Worm (Caenorhabditis elegans): ENCODE measurements around the gene wdr-60.

wdr-60 gene

DNA sequence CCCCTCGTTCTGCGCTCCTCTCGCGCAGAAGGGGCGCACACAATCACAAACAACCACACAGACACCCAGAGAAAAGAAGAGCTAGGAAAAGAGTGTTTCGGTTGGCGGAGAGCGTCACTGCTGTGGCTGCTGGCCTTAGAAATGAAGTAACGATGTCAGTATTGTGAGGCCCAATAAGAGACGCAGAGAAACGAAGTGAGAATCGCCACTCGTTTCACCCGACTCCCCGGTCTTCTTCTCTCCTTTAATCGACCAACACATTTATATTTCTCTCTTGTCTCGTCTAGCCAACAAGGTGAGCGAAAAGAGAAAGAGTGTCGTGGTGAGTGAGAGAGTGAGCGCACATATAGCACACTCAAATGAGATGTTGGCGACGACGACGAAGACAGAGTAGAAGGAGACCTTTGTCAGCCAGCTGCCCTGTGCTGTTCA is 26.9 kb downstream of the wdr-60 start (continued):
- no peak for TF ChIP-seq efl-3 (GFP tag; optimal IDR thresholded peaks at IDR 0.05)
- TF ChIP-seq lin-35 (GFP tag; optimal IDR thresholded peaks at IDR 0.05) = peak; percentile 71 to 83
- TF ChIP-seq lin-14 (GFP tag; optimal IDR thresholded peaks at IDR 0.05) = peak; percentile 98
- TF ChIP-seq irx-1 (tag; optimal IDR thresholded peaks at IDR 0.05) = peak; percentile 59
- TF ChIP-seq fkh-10 (GFP tag; optimal IDR thresholded peaks at IDR 0.05) = peak; percentile 92
- peak; percentile 24 for TF ChIP-seq C04F5.9 (tag; optimal IDR thresholded peaks at IDR 0.05)
- peak; percentile 57 for TF ChIP-seq ceh-8 (GFP tag; optimal IDR thresholded peaks at IDR 0.05)
- TF ChIP-seq aha-1 (tag; optimal IDR thresholded peaks at IDR 0.05) = no peak
- peak; percentile 86 for TF ChIP-seq aly-2 (tag; optimal IDR thresholded peaks at IDR 0.05)
- peak; percentile 73 for TF ChIP-seq ztf-4 (tag; optimal IDR thresholded peaks at IDR 0.05)
- peak; percentile 55; the same call in 1 of the 2 replicates for TF ChIP-seq ceh-88 (GFP tag; IDR thresholded peaks at IDR 0.05)
- TF ChIP-seq tbx-2 (tag; optimal IDR thresholded peaks at IDR 0.05) = peak; percentile 96
- peak; percentile 44 for TF ChIP-seq elt-2 (tag; optimal IDR thresholded peaks at IDR 0.05)
- peak; percentile 71 for TF ChIP-seq rnt-1 (tag; optimal IDR thresholded peaks at IDR 0.05)
- TF ChIP-seq mef-2 (tag; optimal IDR thresholded peaks at IDR 0.05) = peak; percentile 73
- peak; percentile 84 for TF ChIP-seq nhr-19 (GFP tag; conservative IDR thresholded peaks at IDR 0.05)
- peak; percentile 97 for TF ChIP-seq mep-1 (tag; optimal IDR thresholded peaks at IDR 0.05)
- no peak for TF ChIP-seq ceh-90 (tag; optimal IDR thresholded peaks at IDR 0.05)
- TF ChIP-seq lin-39 (tag; optimal IDR thresholded peaks at IDR 0.05) = peak; percentile 53
- TF ChIP-seq nhr-84 (tag; optimal IDR thresholded peaks at IDR 0.05) = no peak
- TF ChIP-seq unc-130 (tag; optimal IDR thresholded peaks at IDR 0.05) = peak; percentile 48
- TF ChIP-seq ceh-63 (GFP tag; optimal IDR thresholded peaks at IDR 0.05) = no peak
- peak; percentile 88 for TF ChIP-seq blmp-1 (tag; optimal IDR thresholded peaks at IDR 0.05)
- TF ChIP-seq pag-3 (tag; optimal IDR thresholded peaks at IDR 0.05; ENCODE audit: borderline replicate concordance, insufficient read depth) = no peak
- peak; percentile 81 to 82 for TF ChIP-seq efl-1 (optimal IDR thresholded peaks at IDR 0.05)
- TF ChIP-seq efl-1 (GFP tag; optimal IDR thresholded peaks at IDR 0.05 in 1 of 2) = peak; percentile 54 to 95
- peak; percentile 73 for TF ChIP-seq dsc-1 (tag; optimal IDR thresholded peaks at IDR 0.05)
- TF ChIP-seq nhr-77 (tag; optimal IDR thresholded peaks at IDR 0.05) = peak; percentile 92
- peak; percentile 54 for TF ChIP-seq sox-4 (tag; optimal IDR thresholded peaks at IDR 0.05)
- peak; percentile 75 for TF ChIP-seq snpc-4 (tag; optimal IDR thresholded peaks at IDR 0.05)
- no peak for TF ChIP-seq nhr-76 (tag; optimal IDR thresholded peaks at IDR 0.05)
- TF ChIP-seq nhr-12 (tag; optimal IDR thresholded peaks at IDR 0.05) = no peak
- peak; percentile 75 for TF ChIP-seq nhr-90 (tag; optimal IDR thresholded peaks at IDR 0.05; ENCODE audit: poor library complexity)
- TF ChIP-seq nhr-85 (tag) = peak; percentile 84
- peak; percentile 74 for TF ChIP-seq nhr-237 (tag; optimal IDR thresholded peaks at IDR 0.05)
- TF ChIP-seq sptf-1 (tag; optimal IDR thresholded peaks at IDR 0.05) = no peak
- peak; percentile 88 for TF ChIP-seq nhr-47 (tag; optimal IDR thresholded peaks at IDR 0.05)
- peak; percentile 57 to 83 (median 80) for TF ChIP-seq ceh-82 (tag; optimal IDR thresholded peaks at IDR 0.05)
- TF ChIP-seq zag-1 (tag; optimal IDR thresholded peaks at IDR 0.05) = peak; percentile 77
- TF ChIP-seq nhr-71 (tag; optimal IDR thresholded peaks at IDR 0.05) = peak; percentile 94
- peak; percentile 15 for TF ChIP-seq ama-1 (optimal IDR thresholded peaks at IDR 0.05)
- TF ChIP-seq hlh-4 (tag; optimal IDR thresholded peaks at IDR 0.05) = no peak
- TF ChIP-seq fos-1 (tag; optimal IDR thresholded peaks at IDR 0.05) = peak; percentile 88
- TF ChIP-seq fkh-8 (tag; optimal IDR thresholded peaks at IDR 0.05) = peak; percentile 90
- TF ChIP-seq hlh-17 (GFP tag; optimal IDR thresholded peaks at IDR 0.05; ENCODE audit: borderline replicate concordance) = no peak
- peak in 1 of 2 experiments; percentile 82 for TF ChIP-seq egl-27 (tag; optimal IDR thresholded peaks at IDR 0.05)
- no peak for TF ChIP-seq hpl-2 (GFP tag; optimal IDR thresholded peaks at IDR 0.05)
- peak; percentile 32 for TF ChIP-seq sup-37 (GFP tag; optimal IDR thresholded peaks at IDR 0.05)
- peak; percentile 45 for TF ChIP-seq lin-15B (tag; optimal IDR thresholded peaks at IDR 0.05)
